Fruit fly (Drosophila melanogaster) whole organism, embryonic: ENCODE measurements around the gene CG3815.

Source experiments
- Ada2b ChIP-seq: fragments of 200-800 bp; sonication (Bioruptor generic); IDR thresholded peaks from 2 replicates; pipeline ENCODE4 v1.3.6; 2022; ENCODE audit warnings: missing biosample characterization, missing genetic modification characterization
- Aef1 ChIP-seq: fragments of 200-800 bp; sonication (Bioruptor generic); IDR thresholded peaks from 3 replicates; pipeline ENCODE4 v1.3.6; 2022; ENCODE audit warnings: missing biosample characterization, missing genetic modification characterization
- Antp ChIP-seq: fragments of 200-800 bp; sonication (Bioruptor generic); optimal IDR thresholded peaks from 3 replicates; lab custom pipeline; 2016; ENCODE audit warnings: missing biosample characterization, missing genetic modification characterization
- Atf3 ChIP-seq: fragments of 200-800 bp; sonication (Bioruptor generic); optimal IDR thresholded peaks from 3 replicates; lab custom pipeline; 2016; ENCODE audit warnings: missing biosample characterization, missing genetic modification characterization
- Bgb ChIP-seq: fragments of 200-800 bp; sonication (Bioruptor generic); IDR thresholded peaks from 2 replicates; pipeline ENCODE4 v1.3.6; 2022; ENCODE audit warnings: missing biosample characterization, missing genetic modification characterization; ENCODE audit not compliant: partially characterized antibody
- Bteb2 ChIP-seq: fragments of 200-800 bp; sonication (Bioruptor generic); optimal IDR thresholded peaks from 2 replicates; lab custom pipeline; 2016; ENCODE audit warnings: missing biosample characterization, missing genetic modification characterization
- CG11695 ChIP-seq: fragments of 200-800 bp; sonication (Bioruptor generic); IDR thresholded peaks from 3 replicates; pipeline ENCODE4 v1.3.6; 2022; ENCODE audit warnings: missing biosample characterization, missing genetic modification characterization
- CG11696 ChIP-seq: fragments of 200-800 bp; sonication (Bioruptor generic); IDR thresholded peaks from 2 replicates; pipeline ENCODE4 v1.3.6; 2022; ENCODE audit warnings: missing biosample characterization, missing genetic modification characterization
- CG12236 ChIP-seq: fragments of 200-800 bp; sonication (Bioruptor generic); optimal IDR thresholded peaks from 2 replicates; lab custom pipeline; 2016; ENCODE audit warnings: missing biosample characterization, missing genetic modification characterization
- CG12942 ChIP-seq: fragments of 200-800 bp; sonication (Bioruptor generic); optimal IDR thresholded peaks from 3 replicates; lab custom pipeline; 2016; ENCODE audit warnings: missing biosample characterization, missing genetic modification characterization
- CG13624 ChIP-seq: fragments of 200-800 bp; sonication (Bioruptor generic); optimal IDR thresholded peaks from 2 replicates; lab custom pipeline; 2016; ENCODE audit warnings: missing biosample characterization, missing genetic modification characterization
- CG15479 ChIP-seq: fragments of 200-800 bp; sonication (Bioruptor generic); optimal IDR thresholded peaks from 3 replicates; lab custom pipeline; 2019; ENCODE audit warnings: missing biosample characterization, mild to moderate bottlenecking, missing genetic modification characterization, moderate library complexity
- CG16779 ChIP-seq: fragments of 200-800 bp; sonication (Bioruptor generic); IDR thresholded peaks from 2 replicates; pipeline ENCODE4 v1.3.6; 2022; ENCODE audit warnings: missing biosample characterization, missing genetic modification characterization
- CG17328 ChIP-seq: fragments of 200-800 bp; sonication (Bioruptor generic); IDR thresholded peaks from 2 replicates; pipeline ENCODE4 v1.3.6; 2022; ENCODE audit warnings: missing biosample characterization, missing genetic modification characterization
- CG18011 ChIP-seq: fragments of 200-800 bp; sonication (Bioruptor generic); optimal IDR thresholded peaks from 2 replicates; lab custom pipeline; 2017; ENCODE audit warnings: missing biosample characterization, missing genetic modification characterization, mild to moderate bottlenecking, moderate library complexity, missing genotype
- CG18764 ChIP-seq: fragments of 200-800 bp; sonication (Bioruptor generic); optimal IDR thresholded peaks from 3 replicates; lab custom pipeline; 2016; ENCODE audit warnings: missing biosample characterization, missing genetic modification characterization
- CG30403 ChIP-seq: fragments of 200-800 bp; sonication (Bioruptor generic); optimal IDR thresholded peaks from 3 replicates; lab custom pipeline; 2016; ENCODE audit warnings: missing biosample characterization, missing genetic modification characterization
- CG31388 ChIP-seq: fragments of 200-800 bp; sonication (Bioruptor generic); optimal IDR thresholded peaks from 2 replicates; lab custom pipeline; 2016; ENCODE audit warnings: missing biosample characterization, missing genetic modification characterization
- CG3995 ChIP-seq: fragments of 200-800 bp; sonication (Bioruptor generic); optimal IDR thresholded peaks from 3 replicates; lab custom pipeline; 2016; ENCODE audit warnings: missing biosample characterization, missing genetic modification characterization
- CG7839 ChIP-seq: fragments of 200-800 bp; sonication (Bioruptor generic); optimal IDR thresholded peaks from 3 replicates; lab custom pipeline; 2018; ENCODE audit warnings: missing biosample characterization, mild to moderate bottlenecking, missing genetic modification characterization, moderate library complexity
- CG9437 ChIP-seq: fragments of 200-800 bp; sonication (Bioruptor generic); optimal IDR thresholded peaks from 2 replicates; lab custom pipeline; 2018; ENCODE audit warnings: missing biosample characterization, mild to moderate bottlenecking, missing genetic modification characterization
- CG9817 ChIP-seq: fragments of 200-800 bp; sonication (Bioruptor generic); optimal IDR thresholded peaks from 2 replicates; lab custom pipeline; 2018; ENCODE audit warnings: missing biosample characterization, mild to moderate bottlenecking, missing genetic modification characterization, moderate library complexity
- CG9932 ChIP-seq: fragments of 200-800 bp; sonication (Bioruptor generic); IDR thresholded peaks from 2 replicates; pipeline ENCODE4 v1.3.6; 2022; ENCODE audit warnings: missing biosample characterization, missing genetic modification characterization
- CHES-1-like ChIP-seq: fragments of 200-800 bp; sonication (Bioruptor generic); optimal IDR thresholded peaks from 2 replicates; lab custom pipeline; 2016; ENCODE audit warnings: missing biosample characterization, missing genetic modification characterization
- Camta ChIP-seq: fragments of 200-800 bp; sonication (Bioruptor generic); optimal IDR thresholded peaks from 2 replicates; lab custom pipeline; 2016; ENCODE audit warnings: missing biosample characterization, missing genetic modification characterization
- D19A ChIP-seq: fragments of 200-800 bp; optimal IDR thresholded peaks from 3 replicates; lab custom pipeline; 2019; ENCODE audit warnings: missing biosample characterization, mild to moderate bottlenecking, missing genetic modification characterization, moderate library complexity
- Dfd ChIP-seq, 2 experiments: fragments of >200 bp; optimal IDR thresholded peaks; 2 replicates each; lab custom pipeline; 2017; ENCODE audit warnings: missing biosample characterization in 2 of 2, missing genetic modification characterization in 2 of 2
- Fer3 ChIP-seq: fragments of 200-800 bp; sonication (Bioruptor generic); optimal IDR thresholded peaks from 2 replicates; lab custom pipeline; 2018; ENCODE audit warnings: missing biosample characterization, mild to moderate bottlenecking, missing genetic modification characterization, moderate library complexity
- Gug ChIP-seq: fragments of 200-800 bp; sonication (Bioruptor generic); IDR thresholded peaks from 4 replicates; pipeline ENCODE4 v1.3.6; 2022; ENCODE audit warnings: missing biosample characterization, missing genetic modification characterization
- Max ChIP-seq: fragments of 200-800 bp; sonication (Bioruptor generic); optimal IDR thresholded peaks from 2 replicates; lab custom pipeline; 2016; ENCODE audit warnings: missing biosample characterization, mild to moderate bottlenecking, missing genetic modification characterization
- Ravus ChIP-seq: fragments of 200-800 bp; sonication (Bioruptor generic); IDR thresholded peaks from 2 replicates; pipeline ENCODE4 v1.3.6; 2022; ENCODE audit warnings: missing biosample characterization, missing genetic modification characterization
- Sox102F ChIP-seq: fragments of 200-800 bp; sonication (Bioruptor generic); optimal IDR thresholded peaks from 2 replicates; lab custom pipeline; 2018; ENCODE audit warnings: missing biosample characterization, mild to moderate bottlenecking, missing genetic modification characterization, moderate library complexity
- YL-1 ChIP-seq: fragments of 200-800 bp; sonication (Bioruptor generic); optimal IDR thresholded peaks from 3 replicates; lab custom pipeline; 2017; ENCODE audit warnings: missing biosample characterization, mild to moderate bottlenecking, missing genetic modification characterization
- ac ChIP-seq: fragments of 200-800 bp; sonication (Bioruptor generic); optimal IDR thresholded peaks from 3 replicates; lab custom pipeline; 2017; ENCODE audit warnings: missing biosample characterization, mild to moderate bottlenecking, missing genetic modification characterization
- ara ChIP-seq: fragments of 200-800 bp; sonication (Bioruptor generic); IDR thresholded peaks from 2 replicates; pipeline ENCODE4 v1.3.6; 2022; ENCODE audit warnings: missing biosample characterization, missing genetic modification characterization
- ase ChIP-seq: fragments of 200-800 bp; sonication (Bioruptor generic); IDR thresholded peaks from 3 replicates; pipeline ENCODE4 v1.3.6; 2022; ENCODE audit warnings: missing biosample characterization, missing genetic modification characterization
- az2 ChIP-seq: fragments of 200-800 bp; sonication (Bioruptor generic); optimal IDR thresholded peaks from 3 replicates; lab custom pipeline; 2016; ENCODE audit warnings: missing biosample characterization, missing genetic modification characterization
- cad ChIP-seq: fragments of >200 bp; optimal IDR thresholded peaks from 2 replicates; lab custom pipeline; 2017; ENCODE audit warnings: missing biosample characterization, missing genetic modification characterization
- chn ChIP-seq: fragments of 200-800 bp; sonication (Bioruptor generic); optimal IDR thresholded peaks from 2 replicates; lab custom pipeline; 2016; ENCODE audit warnings: missing biosample characterization, missing genetic modification characterization
- dmrt99B ChIP-seq: fragments of 200-800 bp; sonication (Bioruptor generic); optimal IDR thresholded peaks from 2 replicates; lab custom pipeline; 2018; ENCODE audit warnings: missing biosample characterization, mild to moderate bottlenecking, missing genetic modification characterization, moderate library complexity
- emc ChIP-seq: fragments of 200-800 bp; sonication (Bioruptor generic); optimal IDR thresholded peaks from 2 replicates; lab custom pipeline; 2016; ENCODE audit warnings: missing biosample characterization, missing genetic modification characterization
- esg ChIP-seq: fragments of 200-800 bp; sonication (Bioruptor generic); conservative IDR thresholded peaks from 2 replicates; pipeline ENCODE4 v1.3.6; 2022; ENCODE audit warnings: missing biosample characterization, missing genetic modification characterization
- eve ChIP-seq, 2 experiments: fragments of >200 bp; optimal IDR thresholded peaks; 2 replicates each; lab custom pipeline; 2017; ENCODE audit warnings: missing biosample characterization in 2 of 2, missing genetic modification characterization in 2 of 2
- gfzf ChIP-seq: fragments of 200-800 bp; sonication (Bioruptor generic); optimal IDR thresholded peaks from 2 replicates; lab custom pipeline; 2016; ENCODE audit warnings: missing biosample characterization, mild to moderate bottlenecking, missing genetic modification characterization, moderate library complexity
- gsb ChIP-seq: fragments of 200-800 bp; sonication (Bioruptor generic); IDR thresholded peaks from 2 replicates; pipeline ENCODE4 v1.3.6; 2022; ENCODE audit warnings: missing biosample characterization, missing genetic modification characterization
- nau ChIP-seq: fragments of 200-800 bp; sonication (Bioruptor generic); optimal IDR thresholded peaks from 3 replicates; lab custom pipeline; 2017; ENCODE audit warnings: missing biosample characterization, mild to moderate bottlenecking, missing genetic modification characterization, missing genetic modification reagents
- nerfin-1 ChIP-seq: fragments of 200-800 bp; sonication (Bioruptor generic); optimal IDR thresholded peaks from 3 replicates; lab custom pipeline; 2019; ENCODE audit warnings: missing biosample characterization, mild to moderate bottlenecking, missing genetic modification characterization, moderate library complexity
- odd ChIP-seq: fragments of 200-800 bp; sonication (Bioruptor generic); optimal IDR thresholded peaks from 2 replicates; lab custom pipeline; 2017; ENCODE audit warnings: missing biosample characterization, mild to moderate bottlenecking, missing genetic modification characterization
- sob ChIP-seq: fragments of 200-800 bp; sonication (Bioruptor generic); IDR thresholded peaks from 2 replicates; pipeline ENCODE4 v1.3.6; 2022; ENCODE audit warnings: missing biosample characterization, missing genetic modification characterization
- tll ChIP-seq, 2 experiments: fragments of 200-800 bp in 1 of 2; fragments of >200 bp in 1 of 2; sonication (Bioruptor generic) in 1 of 2; optimal IDR thresholded peaks; 2 replicates each; lab custom pipeline; 2017 to 2019; ENCODE audit warnings: missing biosample characterization in 2 of 2, missing genetic modification characterization in 2 of 2, mild to moderate bottlenecking in 1 of 2, moderate library complexity in 1 of 2
- vfl ChIP-seq: fragments of 200-800 bp; sonication (Bioruptor generic); optimal IDR thresholded peaks from 2 replicates; lab custom pipeline; 2016; ENCODE audit warnings: missing biosample characterization, missing genetic modification characterization
- wor ChIP-seq: fragments of 200-800 bp; sonication (Bioruptor generic); IDR thresholded peaks from 2 replicates; pipeline ENCODE4 v1.3.6; 2022; ENCODE audit warnings: missing biosample characterization, missing genetic modification characterization

The CG3815 gene

DNA sequence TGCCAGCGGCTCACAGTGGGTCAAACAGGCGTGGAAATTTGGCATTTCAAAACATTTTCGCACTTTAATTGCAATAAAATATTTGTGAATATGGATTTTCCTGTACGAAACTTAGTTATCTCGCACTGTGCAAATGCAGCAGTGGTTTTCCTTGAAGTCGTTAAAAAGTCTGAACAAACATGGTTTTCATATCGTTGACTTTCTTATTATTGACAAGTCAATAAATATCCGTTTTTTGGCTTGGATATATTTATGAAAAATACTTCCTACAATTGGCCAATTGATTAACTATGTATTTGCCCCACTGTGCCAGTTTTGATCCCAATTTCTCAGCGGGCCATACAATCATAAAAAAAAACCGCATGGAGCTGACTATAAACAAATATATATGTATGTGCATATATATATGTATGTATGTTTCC is 29.7 kb upstream of the CG3815 start (continued):
- TF ChIP-seq Gug (GFP tag; lab: Robert Waterston, UW) = peak; percentile 92
- TF ChIP-seq CG31388 (GFP tag; lab: Kevin White, UChicago) = peak; percentile 90
- TF ChIP-seq CG18011 (GFP tag; lab: Kevin White, UChicago) = peak; percentile 82
- peak; percentile 95 for TF ChIP-seq Atf3
- TF ChIP-seq CHES-1-like = peak; percentile 91
- TF ChIP-seq nerfin-1 (tag; lab: Kevin White, UChicago) = peak; percentile 92
- TF ChIP-seq vfl = peak; percentile 84
- TF ChIP-seq Ada2b (GFP tag; lab: Robert Waterston, UW) = peak; percentile 93
- TF ChIP-seq ara (GFP tag; lab: Robert Waterston, UW) = peak; percentile 92
- TF ChIP-seq CG16779 (GFP tag; lab: Robert Waterston, UW) = peak; percentile 85
- peak; percentile 95 for TF ChIP-seq odd
- TF ChIP-seq CG9437 = peak; percentile 95
- peak; percentile 91 for TF ChIP-seq CG18764 (GFP tag; lab: Kevin White, UChicago)
- peak; percentile 97 for TF ChIP-seq CG11695 (GFP tag; lab: Robert Waterston, UW)
- peak; percentile 98 for TF ChIP-seq az2 (GFP tag; lab: Kevin White, UChicago)
- no peak for TF ChIP-seq Bgb (GFP tag; lab: Robert Waterston, UW)
- TF ChIP-seq CG12942 (GFP tag; lab: Kevin White, UChicago) = peak; percentile 95
- TF ChIP-seq chn = peak; percentile 97
- TF ChIP-seq Sox102F (GFP tag; lab: Kevin White, UChicago) = peak; percentile 99
- TF ChIP-seq CG9932 (GFP tag; lab: Robert Waterston, UW) = peak; percentile 81
- peak; percentile 92 for TF ChIP-seq CG13624 (GFP tag; lab: Kevin White, UChicago)
- TF ChIP-seq sob (GFP tag; lab: Robert Waterston, UW) = peak; percentile 88
- TF ChIP-seq CG30403 (GFP tag; lab: Kevin White, UChicago) = peak; percentile 98
- peak; percentile 97 for TF ChIP-seq CG7839 (tag; lab: Kevin White, UChicago)
- peak; percentile 89 for TF ChIP-seq gsb (GFP tag; lab: Robert Waterston, UW)
- peak; percentile 96 for TF ChIP-seq wor (GFP tag; lab: Robert Waterston, UW)
- TF ChIP-seq CG12236 (GFP tag; lab: Kevin White, UChicago) = peak; percentile 96
- peak; percentile 99 for TF ChIP-seq dmrt99B (tag; lab: Kevin White, UChicago)
- TF ChIP-seq ase (GFP tag; lab: Robert Waterston, UW) = peak; percentile 94
- TF ChIP-seq Bteb2 (GFP tag; lab: Kevin White, UChicago) = peak; percentile 94
- peak; percentile 83 for TF ChIP-seq Ravus (GFP tag; lab: Robert Waterston, UW)
- TF ChIP-seq Max (GFP tag; lab: Kevin White, UChicago) = peak; percentile 97
- no peak for TF ChIP-seq CG15479
- peak; percentile 96 for TF ChIP-seq Camta (GFP tag; lab: Kevin White, UChicago)
- TF ChIP-seq YL-1 (GFP tag; lab: Kevin White, UChicago) = peak; percentile 61
- TF ChIP-seq Fer3 (tag; lab: Kevin White, UChicago) = peak; percentile 91
- peak in 1 of 2 experiments; percentile 71 for TF ChIP-seq tll (GFP tag; optimal IDR thresholded peaks at IDR 0.05; lab: Kevin White, UChicago)
- peak; percentile 4 for TF ChIP-seq gfzf
- TF ChIP-seq cad (GFP tag; lab: Kevin White, UChicago) = no peak
- TF ChIP-seq CG9817 (tag; lab: Kevin White, UChicago) = peak; percentile 91
- TF ChIP-seq Dfd (GFP tag; optimal IDR thresholded peaks at IDR 0.05; lab: Kevin White, UChicago) = no peak
- TF ChIP-seq ac (GFP tag; lab: Kevin White, UChicago) = peak; percentile 88
- TF ChIP-seq emc = peak; percentile 83
- peak; percentile 96 for TF ChIP-seq Antp (GFP tag; lab: Kevin White, UChicago)
- peak; percentile 54 for TF ChIP-seq CG3995 (GFP tag; lab: Kevin White, UChicago)
- TF ChIP-seq eve (GFP tag; optimal IDR thresholded peaks at IDR 0.05; lab: Kevin White, UChicago) = no peak
- TF ChIP-seq Aef1 (GFP tag; lab: Robert Waterston, UW) = peak; percentile 93
- TF ChIP-seq esg (GFP tag; lab: Robert Waterston, UW) = peak; percentile 94
- TF ChIP-seq CG11696 = peak; percentile 82
- TF ChIP-seq D19A (tag; lab: Kevin White, UChicago) = peak; percentile 93
- TF ChIP-seq nau (GFP tag; lab: Kevin White, UChicago) = peak; percentile 97
- TF ChIP-seq CG17328 = peak; percentile 94
